Fruit fly (Drosophila melanogaster): ENCODE results near the gene CG14223.
A peak's percentile ranks its signal among the peaks of the same experiment; 100 is the strongest.

Gene CG14223

dm6 chrX:19701611-19702010 lies 37.8 kb upstream of the CG14223 start, which contains the start of gene Tcs4 (continued):
- TF ChIP-seq trh (GFP tag; optimal IDR thresholded peaks at IDR 0.05) (no peak), gsb-n (tag; optimal IDR thresholded peaks at IDR 0.05) (no peak), Chrac-16 (GFP tag; optimal IDR thresholded peaks at IDR 0.05) (no peak), Hr39 (optimal IDR thresholded peaks at IDR 0.05) (no peak), CG10959 (GFP tag; IDR thresholded peaks at IDR 0.05) (no peak), nmo (GFP tag; optimal IDR thresholded peaks at IDR 0.05) (peak; percentile 48), CG17829 (tag; optimal IDR thresholded peaks at IDR 0.05) (peak; percentile 57), dan (GFP tag; IDR thresholded peaks at IDR 0.05) (no peak), CG6254 (GFP tag; optimal IDR thresholded peaks at IDR 0.05) (no peak), CG10274 (GFP tag; optimal IDR thresholded peaks at IDR 0.05) (no peak), ham (GFP tag; IDR thresholded peaks at IDR 0.05) (no peak), CG2889 (GFP tag; IDR thresholded peaks at IDR 0.05) (no peak), bcd (GFP tag; optimal IDR thresholded peaks at IDR 0.05) (no peak), Atf-2 (GFP tag; optimal IDR thresholded peaks at IDR 0.05) (no peak), D19A (tag; optimal IDR thresholded peaks at IDR 0.05) (no peak), H2.0 (GFP tag; IDR thresholded peaks at IDR 0.05) (no peak), B-H1 (GFP tag; IDR thresholded peaks at IDR 0.05) (no peak), Sox102F (GFP tag; optimal IDR thresholded peaks at IDR 0.05) (no peak), CG43689 (GFP tag; IDR thresholded peaks at IDR 0.05) (no peak), CG2199 (GFP tag; IDR thresholded peaks at IDR 0.05) (no peak), eve (GFP tag; optimal IDR thresholded peaks at IDR 0.05) (no peak), Tbp (GFP tag; optimal IDR thresholded peaks at IDR 0.05) (no peak)

dm6 chrX:19697255-19697877 lies 33.6 kb upstream of the CG14223 start:
- TF ChIP-seq CG9932 (GFP tag; IDR thresholded peaks at IDR 0.05) (no peak), CG15696 (tag; optimal IDR thresholded peaks at IDR 0.05) (peak; percentile 44), p53 (GFP tag; optimal IDR thresholded peaks at IDR 0.05) (no peak), CG31388 (GFP tag; optimal IDR thresholded peaks at IDR 0.05) (no peak), Sox100B (GFP tag; optimal IDR thresholded peaks at IDR 0.05) (no peak), CG1603 (tag; optimal IDR thresholded peaks at IDR 0.05) (no peak), CG2712 (tag; optimal IDR thresholded peaks at IDR 0.05) (peak; percentile 3), bcd (GFP tag; optimal IDR thresholded peaks at IDR 0.05) (no peak), sisA (GFP tag; IDR thresholded peaks at IDR 0.05) (no peak), CG15269 (tag; optimal IDR thresholded peaks at IDR 0.05) (no peak), CG9876 (GFP tag; optimal IDR thresholded peaks at IDR 0.05) (no peak), bigmax (GFP tag; optimal IDR thresholded peaks at IDR 0.05) (no peak), esg (GFP tag; conservative IDR thresholded peaks at IDR 0.05) (no peak), CG3163 (GFP tag; optimal IDR thresholded peaks at IDR 0.05) (no peak), CG10209 (GFP tag; optimal IDR thresholded peaks at IDR 0.05) (peak; percentile 3), CG11456 (GFP tag; IDR thresholded peaks at IDR 0.05) (0 out of 3 replicates have a peak, but pooled peaks have one; percentile 22), CG2199 (GFP tag; IDR thresholded peaks at IDR 0.05) (0 out of 3 replicates have a peak, but pooled peaks have one; percentile 15), croc (GFP tag; conservative IDR thresholded peaks at IDR 0.05) (no peak), CG9817 (tag; optimal IDR thresholded peaks at IDR 0.05) (no peak), CoRest (tag; optimal IDR thresholded peaks at IDR 0.05) (no peak), CG2120 (GFP tag; optimal IDR thresholded peaks at IDR 0.05) (no peak), chm (GFP tag; IDR thresholded peaks at IDR 0.05) (no peak), ewg (GFP tag; optimal IDR thresholded peaks at IDR 0.05) (peak; percentile 25), B-H1 (GFP tag; IDR thresholded peaks at IDR 0.05) (no peak), dmrt11E (tag; optimal IDR thresholded peaks at IDR 0.05) (peak; percentile 18), HLH54F (GFP tag; optimal IDR thresholded peaks at IDR 0.05) (no peak), jumu (GFP tag; optimal IDR thresholded peaks at IDR 0.05) (peak; percentile 24), CG18476 (GFP tag; optimal IDR thresholded peaks at IDR 0.05) (no peak), rib (GFP tag; IDR thresholded peaks at IDR 0.05) (no peak), da (GFP tag; optimal IDR thresholded peaks at IDR 0.05) (no peak), CG17568 (GFP tag; optimal IDR thresholded peaks at IDR 0.05) (no peak), Hand (GFP tag; optimal IDR thresholded peaks at IDR 0.05) (no peak), dysf (GFP tag; IDR thresholded peaks at IDR 0.05) (no peak)

All from whole organism, embryonic.